Worm (Caenorhabditis elegans): ENCODE results near the gene npr-31.

DNA sequence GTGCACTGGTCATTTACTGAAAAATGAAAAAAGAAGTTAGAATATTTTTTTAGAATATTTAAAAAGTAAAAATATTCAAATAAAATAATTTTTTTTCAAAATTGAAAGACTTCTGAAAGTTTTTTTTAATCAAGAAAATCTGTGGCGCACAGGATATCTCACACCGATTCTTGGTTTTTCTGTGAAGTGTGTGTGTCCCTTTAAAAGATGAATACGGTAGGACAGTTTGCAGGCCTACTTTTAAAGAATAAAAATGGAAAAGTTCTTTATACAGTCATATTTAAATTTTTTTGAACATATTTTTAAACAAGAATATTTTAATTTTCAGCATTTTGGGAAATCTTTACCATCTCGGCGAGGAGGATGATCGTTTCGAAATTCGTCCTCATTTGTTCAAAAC is 45.8 kb upstream of the npr-31 start, which contains the start of gene mct-5:
- TF ChIP-seq lsy-2 (tag; optimal IDR thresholded peaks at IDR 0.05) (no peak), nhr-28 (tag; optimal IDR thresholded peaks at IDR 0.05) (no peak), unc-39 (tag; optimal IDR thresholded peaks at IDR 0.05) (no peak), lin-32 (GFP tag; optimal IDR thresholded peaks at IDR 0.05) (no peak), lin-13 (tag; optimal IDR thresholded peaks at IDR 0.05) (no peak), ztf-11 (tag; optimal IDR thresholded peaks at IDR 0.05) (no peak), pha-4 (tag; optimal IDR thresholded peaks at IDR 0.05) (no peak), nhr-12 (tag; optimal IDR thresholded peaks at IDR 0.05) (no peak), mep-1 (tag; optimal IDR thresholded peaks at IDR 0.05) (no peak), sem-2 (GFP tag; optimal IDR thresholded peaks at IDR 0.05) (no peak), unc-62 (GFP tag; optimal IDR thresholded peaks at IDR 0.05) (no peak), snpc-4 (tag; optimal IDR thresholded peaks at IDR 0.05) (no peak), ceh-39 (tag; optimal IDR thresholded peaks at IDR 0.05) (no peak), nhr-76 (tag; optimal IDR thresholded peaks at IDR 0.05) (no peak)
